ENCODE assay signal across 1 fruit fly cellular context in genomic region chr3L:1868841-1869240, dm6.
TF ChIP-seq lines count a peak whose summit lies in the region.

No protein-coding gene starts in this region.

TF ChIP-seq in whole organism, embryonic, 481 proteins besides CTCF, POLR2A, EP300 and RAD21 (continued from another document):
- TF ChIP-seq al (GFP tag; IDR thresholded peaks at IDR 0.05; lab: Robert Waterston, UW), result peak; percentile 41; the same call in 1 of the 2 replicates
- TF ChIP-seq dysf (GFP tag; IDR thresholded peaks at IDR 0.05; lab: Robert Waterston, UW), result peak; percentile 78
- no peak for TF ChIP-seq CG16815 (GFP tag; optimal IDR thresholded peaks at IDR 0.05; lab: Kevin White, UChicago)
- peak; percentile 28; the same call in 1 of the 3 replicates for TF ChIP-seq row (GFP tag; IDR thresholded peaks at IDR 0.05; lab: Robert Waterston, UW)
- peak; percentile 63 for TF ChIP-seq CG7357 (GFP tag; IDR thresholded peaks at IDR 0.05; lab: Robert Waterston, UW)
- TF ChIP-seq CG1529 (GFP tag; optimal IDR thresholded peaks at IDR 0.05; lab: Kevin White, UChicago), result no peak
- peak; percentile 9 for TF ChIP-seq Oli (tag; optimal IDR thresholded peaks at IDR 0.05; lab: Kevin White, UChicago)
- no peak for TF ChIP-seq kay (GFP tag; optimal IDR thresholded peaks at IDR 0.05; lab: Kevin White, UChicago)
- peak; percentile 48; the same call in 1 of the 2 replicates for TF ChIP-seq ara (GFP tag; IDR thresholded peaks at IDR 0.05; lab: Robert Waterston, UW)
- TF ChIP-seq CG3065 (GFP tag; optimal IDR thresholded peaks at IDR 0.05; lab: Kevin White, UChicago), result no peak
- TF ChIP-seq CG17359 (tag; optimal IDR thresholded peaks at IDR 0.05; lab: Kevin White, UChicago), result peak; percentile 60
- 0 out of 3 replicates have a peak, but pooled peaks have one; percentile 17 for TF ChIP-seq ase (GFP tag; IDR thresholded peaks at IDR 0.05; lab: Robert Waterston, UW)
- peak; percentile 8 for TF ChIP-seq CG2120 (GFP tag; optimal IDR thresholded peaks at IDR 0.05; lab: Kevin White, UChicago)
- TF ChIP-seq sd (tag; optimal IDR thresholded peaks at IDR 0.05; lab: Kevin White, UChicago), result no peak
- TF ChIP-seq Fer1 (GFP tag; optimal IDR thresholded peaks at IDR 0.05; lab: Kevin White, UChicago), result peak; percentile 10
- peak; percentile 63 for TF ChIP-seq tgo (GFP tag; IDR thresholded peaks at IDR 0.05; lab: Robert Waterston, UW)
- no peak for TF ChIP-seq Usf (GFP tag; optimal IDR thresholded peaks at IDR 0.05; lab: Kevin White, UChicago)
- no peak for TF ChIP-seq nau (GFP tag; optimal IDR thresholded peaks at IDR 0.05; lab: Kevin White, UChicago)
- TF ChIP-seq CG10979 (tag; optimal IDR thresholded peaks at IDR 0.05; lab: Kevin White, UChicago), result peak; percentile 13
- no peak for TF ChIP-seq prd (optimal IDR thresholded peaks at IDR 0.05; lab: Kevin White, UChicago)
- peak; percentile 56; the same call in 1 of the 3 replicates for TF ChIP-seq prd (GFP tag; IDR thresholded peaks at IDR 0.05; lab: Robert Waterston, UW)
- TF ChIP-seq sob (GFP tag; IDR thresholded peaks at IDR 0.05; lab: Robert Waterston, UW), result peak; percentile 74
- TF ChIP-seq chn (GFP tag; optimal IDR thresholded peaks at IDR 0.05; lab: Kevin White, UChicago), result no peak
- 0 out of 2 replicates have a peak, but pooled peaks have one; percentile 36 for TF ChIP-seq CG14441 (GFP tag; IDR thresholded peaks at IDR 0.05; lab: Robert Waterston, UW)
- TF ChIP-seq Sry-β (GFP tag; optimal IDR thresholded peaks at IDR 0.05; lab: Kevin White, UChicago), result no peak
- peak; percentile 11 for TF ChIP-seq Six4 (GFP tag; optimal IDR thresholded peaks at IDR 0.05; lab: Kevin White, UChicago)
- peak; percentile 66 for TF ChIP-seq Rfx (GFP tag; IDR thresholded peaks at IDR 0.05; lab: Robert Waterston, UW)
- TF ChIP-seq CG17802 (tag; optimal IDR thresholded peaks at IDR 0.05; lab: Kevin White, UChicago), result peak; percentile 8
- TF ChIP-seq Ptx1 (GFP tag; IDR thresholded peaks at IDR 0.05; lab: Robert Waterston, UW), result peak; percentile 47
- 0 out of 2 replicates have a peak, but pooled peaks have one; percentile 17 for TF ChIP-seq slbo (GFP tag; IDR thresholded peaks at IDR 0.05; lab: Robert Waterston, UW)
- no peak for TF ChIP-seq PHDP (tag; optimal IDR thresholded peaks at IDR 0.05; lab: Kevin White, UChicago)
- peak; percentile 54 for TF ChIP-seq CG32772 (GFP tag; IDR thresholded peaks at IDR 0.05; lab: Robert Waterston, UW)
- 0 out of 2 replicates have a peak, but pooled peaks have one; percentile 25 for TF ChIP-seq CG11085 (GFP tag; IDR thresholded peaks at IDR 0.05; lab: Robert Waterston, UW)
- TF ChIP-seq CG4730 (GFP tag; IDR thresholded peaks at IDR 0.05; lab: Robert Waterston, UW), result peak; percentile 24; the same call in 1 of the 2 replicates
- TF ChIP-seq CG6689 (GFP tag; IDR thresholded peaks at IDR 0.05; lab: Robert Waterston, UW), result peak; percentile 55
- TF ChIP-seq en (GFP tag; optimal IDR thresholded peaks at IDR 0.05; lab: Kevin White, UChicago), result no peak
- no peak for TF ChIP-seq CG12219 (GFP tag; optimal IDR thresholded peaks at IDR 0.05; lab: Kevin White, UChicago)
- TF ChIP-seq exex (tag; optimal IDR thresholded peaks at IDR 0.05; lab: Kevin White, UChicago), result peak; percentile 31
- TF ChIP-seq HLH3B (GFP tag; IDR thresholded peaks at IDR 0.05; lab: Robert Waterston, UW), result 0 out of 2 replicates have a peak, but pooled peaks have one; percentile 24
- TF ChIP-seq ems (GFP tag; optimal IDR thresholded peaks at IDR 0.05; lab: Kevin White, UChicago), result no peak
- TF ChIP-seq lmd (GFP tag; IDR thresholded peaks at IDR 0.05; lab: Robert Waterston, UW), result peak; percentile 80
- no peak for TF ChIP-seq ap (GFP tag; IDR thresholded peaks at IDR 0.05; lab: Robert Waterston, UW)
- peak; percentile 26; the same call in 1 of the 2 replicates for TF ChIP-seq CG14667 (GFP tag; IDR thresholded peaks at IDR 0.05; lab: Robert Waterston, UW)
- TF ChIP-seq Pdp1 (GFP tag; optimal IDR thresholded peaks at IDR 0.05; lab: Kevin White, UChicago), result no peak
- TF ChIP-seq Xrp1 (GFP tag; IDR thresholded peaks at IDR 0.05; lab: Robert Waterston, UW), result peak; percentile 56; the same call in 1 of the 2 replicates
- no peak for TF ChIP-seq Dad (GFP tag; optimal IDR thresholded peaks at IDR 0.05; lab: Kevin White, UChicago)
- TF ChIP-seq CG15073 (GFP tag; optimal IDR thresholded peaks at IDR 0.05; lab: Kevin White, UChicago), result no peak
- TF ChIP-seq CG4617 (GFP tag; optimal IDR thresholded peaks at IDR 0.05; lab: Kevin White, UChicago; ENCODE audit: borderline replicate concordance), result no peak
- no peak for TF ChIP-seq CG4854 (GFP tag; optimal IDR thresholded peaks at IDR 0.05; lab: Kevin White, UChicago)
- no peak for TF ChIP-seq CG3838 (GFP tag; optimal IDR thresholded peaks at IDR 0.05; lab: Kevin White, UChicago)
- TF ChIP-seq CG18262 (tag; optimal IDR thresholded peaks at IDR 0.05; lab: Kevin White, UChicago), result peak; percentile 66
- 0 out of 3 replicates have a peak, but pooled peaks have one; percentile 14 for TF ChIP-seq z (GFP tag; IDR thresholded peaks at IDR 0.05; lab: Robert Waterston, UW)
- no peak for TF ChIP-seq gfzf (GFP tag; optimal IDR thresholded peaks at IDR 0.05; lab: Kevin White, UChicago)
- no peak for TF ChIP-seq Atf6 (GFP tag; IDR thresholded peaks at IDR 0.05; lab: Robert Waterston, UW)
- TF ChIP-seq CG13296 (GFP tag; optimal IDR thresholded peaks at IDR 0.05; lab: Kevin White, UChicago), result peak; percentile 22
- TF ChIP-seq ham (GFP tag; IDR thresholded peaks at IDR 0.05; lab: Robert Waterston, UW), result no peak
- TF ChIP-seq Mad (GFP tag; optimal IDR thresholded peaks at IDR 0.05; lab: Kevin White, UChicago), result no peak
- TF ChIP-seq Drgx (GFP tag; IDR thresholded peaks at IDR 0.05; lab: Robert Waterston, UW), result peak; percentile 72
- peak; percentile 18 for TF ChIP-seq CG17829 (tag; optimal IDR thresholded peaks at IDR 0.05; lab: Kevin White, UChicago)
